Worm (Caenorhabditis elegans) whole organism, L2 larva: ENCODE measurements around the gene F56C9.3.

Experiments
- C34F6.9 ChIP-seq: fragments of 150-350 bp; optimal IDR thresholded peaks from 2 replicates; lab custom pipeline; 2014; ENCODE audit warnings: missing biosample characterization, missing genetic modification characterization
- F13H6.1 ChIP-seq: sonication (generic microtip); optimal IDR thresholded peaks from 2 replicates; lab custom pipeline; 2016; ENCODE audit warnings: missing genetic modification characterization, missing compliant biosample characterization
- R02D3.7 ChIP-seq: fragments of 150-350 bp; optimal IDR thresholded peaks from 2 replicates; lab custom pipeline; 2014; ENCODE audit warnings: missing biosample characterization, missing genetic modification characterization
- Y55F3AM.14 ChIP-seq: fragments of 200-800 bp; sonication (Bioruptor generic); optimal IDR thresholded peaks from 2 replicates; lab custom pipeline; 2018; ENCODE audit warnings: mild to moderate bottlenecking, missing genetic modification characterization, missing compliant biosample characterization
- ZK546.5 ChIP-seq: sonication (generic microtip); optimal IDR thresholded peaks from 2 replicates; lab custom pipeline; 2017; ENCODE audit warnings: missing biosample characterization, missing genetic modification characterization
- alr-1 ChIP-seq: fragments of 150-350 bp; optimal IDR thresholded peaks from 2 replicates; lab custom pipeline; 2014; ENCODE audit warnings: missing biosample characterization, missing genetic modification characterization
- ama-1 ChIP-seq: fragments of 150-350 bp; optimal IDR thresholded peaks from 2 replicates; lab custom pipeline; 2018; ENCODE audit warnings: inconsistent platforms
- ceh-16 ChIP-seq: fragments of 150-350 bp; optimal IDR thresholded peaks from 2 replicates; lab custom pipeline; 2014; ENCODE audit warnings: missing biosample characterization, missing genetic modification characterization
- crh-2 ChIP-seq: sonication (generic microtip); optimal IDR thresholded peaks from 2 replicates; lab custom pipeline; 2017; ENCODE audit warnings: missing biosample characterization, missing genetic modification characterization
- dmd-4 ChIP-seq: sonication (generic microtip); optimal IDR thresholded peaks from 2 replicates; lab custom pipeline; 2017; ENCODE audit warnings: missing biosample characterization, missing genetic modification characterization
- elt-3 ChIP-seq: sonication (generic microtip); optimal IDR thresholded peaks from 2 replicates; lab custom pipeline; 2017; ENCODE audit warnings: missing biosample characterization, missing genetic modification characterization
- fos-1 ChIP-seq: fragments of 150-350 bp; optimal IDR thresholded peaks from 2 replicates; lab custom pipeline; 2014; ENCODE audit warnings: missing biosample characterization, missing genetic modification characterization
- gmeb-1 ChIP-seq: fragments of 150-350 bp; optimal IDR thresholded peaks from 2 replicates; lab custom pipeline; 2014; ENCODE audit warnings: missing biosample characterization, missing genetic modification characterization
- lin-11 ChIP-seq: fragments of 150-350 bp; sonication (generic microtip); optimal IDR thresholded peaks from 2 replicates; lab custom pipeline; 2014; ENCODE audit warnings: missing biosample characterization, missing genetic modification characterization, inconsistent platforms, mixed read lengths
- lin-13 ChIP-seq: fragments of 150-350 bp; optimal IDR thresholded peaks from 2 replicates; lab custom pipeline; 2014; ENCODE audit warnings: missing biosample characterization, missing genetic modification reagents, missing genetic modification characterization
- lin-39 ChIP-seq: fragments of 150-350 bp; optimal IDR thresholded peaks from 2 replicates; lab custom pipeline; 2014; ENCODE audit warnings: missing biosample characterization, missing genetic modification reagents, missing genetic modification characterization
- lsy-2 ChIP-seq, 2 experiments: fragments of 150-350 bp in 1 of 2; sonication (generic microtip) in 1 of 2; optimal IDR thresholded peaks; 2 replicates each; lab custom pipeline; 2014 to 2017; ENCODE audit warnings: missing biosample characterization in 2 of 2, missing genetic modification characterization in 2 of 2
- mab-5 ChIP-seq: fragments of 150-350 bp; optimal IDR thresholded peaks from 2 replicates; lab custom pipeline; 2014; ENCODE audit warnings: missing biosample characterization, missing genetic modification characterization
- mdl-1 ChIP-seq, 2 experiments: fragments of 150-350 bp in 1 of 2; sonication (generic microtip) in 1 of 2; optimal IDR thresholded peaks; 2 replicates each; lab custom pipeline; 2017; ENCODE audit warnings: missing biosample characterization in 2 of 2, missing genetic modification characterization in 2 of 2
- nhr-10 ChIP-seq: sonication (generic microtip); optimal IDR thresholded peaks from 2 replicates; lab custom pipeline; 2017; ENCODE audit warnings: missing biosample characterization, missing genetic modification characterization
- nhr-11 ChIP-seq: fragments of 150-350 bp; optimal IDR thresholded peaks from 2 replicates; lab custom pipeline; 2014; ENCODE audit warnings: missing biosample characterization, missing genetic modification characterization
- nhr-12 ChIP-seq: fragments of 150-350 bp; optimal IDR thresholded peaks from 2 replicates; lab custom pipeline; 2014; ENCODE audit warnings: missing biosample characterization, missing genetic modification characterization
- nhr-129 ChIP-seq: fragments of 150-350 bp; optimal IDR thresholded peaks from 2 replicates; lab custom pipeline; 2014; ENCODE audit warnings: missing biosample characterization, missing genetic modification characterization
- nhr-21 ChIP-seq: fragments of 150-350 bp; optimal IDR thresholded peaks from 2 replicates; lab custom pipeline; 2014; ENCODE audit warnings: missing biosample characterization, missing genetic modification characterization
- nhr-23 ChIP-seq: fragments of 150-350 bp; optimal IDR thresholded peaks from 2 replicates; lab custom pipeline; 2014; ENCODE audit warnings: missing biosample characterization, missing genetic modification reagents, missing genetic modification characterization
- nhr-25 ChIP-seq: fragments of 150-350 bp; sonication (generic microtip); optimal IDR thresholded peaks from 3 replicates; lab custom pipeline; 2014; ENCODE audit warnings: missing biosample characterization, missing genetic modification characterization
- nhr-6 ChIP-seq: fragments of 150-350 bp; optimal IDR thresholded peaks from 2 replicates; lab custom pipeline; 2014; ENCODE audit warnings: missing biosample characterization, missing genetic modification characterization
- nhr-77 ChIP-seq: fragments of 150-350 bp; optimal IDR thresholded peaks from 2 replicates; lab custom pipeline; 2014; ENCODE audit warnings: missing biosample characterization, missing genetic modification characterization
- peb-1 ChIP-seq: fragments of 150-350 bp; optimal IDR thresholded peaks from 2 replicates; lab custom pipeline; 2014; ENCODE audit warnings: missing biosample characterization, missing genetic modification characterization
- sem-4 ChIP-seq: fragments of 150-350 bp; optimal IDR thresholded peaks from 2 replicates; lab custom pipeline; 2014; ENCODE audit warnings: missing biosample characterization, missing genetic modification reagents, missing genetic modification characterization
- skn-1 ChIP-seq: sonication (generic microtip); optimal IDR thresholded peaks from 2 replicates; lab custom pipeline; 2017; ENCODE audit warnings: missing biosample characterization, missing genetic modification characterization
- sma-3 ChIP-seq: sonication (generic microtip); optimal IDR thresholded peaks from 2 replicates; lab custom pipeline; 2016; ENCODE audit warnings: missing genetic modification reagents, missing genetic modification characterization, missing compliant biosample characterization
- sma-9 ChIP-seq, 2 experiments: fragments of 150-350 bp in 1 of 2; sonication (generic microtip) in 1 of 2; optimal IDR thresholded peaks; 2 replicates each; lab custom pipeline; 2014 to 2016; ENCODE audit warnings: missing genetic modification characterization in 2 of 2, mild to moderate bottlenecking in 1 of 2, missing biosample characterization in 1 of 2, missing compliant biosample characterization in 1 of 2, missing genetic modification reagents in 1 of 2, moderate library complexity in 1 of 2
- snpc-4 ChIP-seq: fragments of 150-350 bp; optimal IDR thresholded peaks from 2 replicates; lab custom pipeline; 2014; ENCODE audit warnings: missing biosample characterization, missing genetic modification characterization
- unc-55 ChIP-seq: fragments of 150-350 bp; sonication (generic microtip); optimal IDR thresholded peaks from 3 replicates; lab custom pipeline; 2014; ENCODE audit warnings: missing biosample characterization, missing genetic modification reagents, missing genetic modification characterization
- unc-62 ChIP-seq: fragments of 150-350 bp; optimal IDR thresholded peaks from 2 replicates; lab custom pipeline; 2014; ENCODE audit warnings: missing biosample characterization, missing genetic modification reagents, missing genetic modification characterization
- ztf-1 ChIP-seq: fragments of 200-800 bp; sonication (Bioruptor generic); conservative IDR thresholded peaks from 2 replicates; pipeline ENCODE4 v1.3.6; 2022; ENCODE audit warnings: missing genetic modification characterization, missing compliant biosample characterization
- ztf-4 ChIP-seq: fragments of 150-350 bp; optimal IDR thresholded peaks from 2 replicates; lab custom pipeline; 2014; ENCODE audit warnings: missing biosample characterization, missing genetic modification characterization

F56C9.3 gene

DNA sequence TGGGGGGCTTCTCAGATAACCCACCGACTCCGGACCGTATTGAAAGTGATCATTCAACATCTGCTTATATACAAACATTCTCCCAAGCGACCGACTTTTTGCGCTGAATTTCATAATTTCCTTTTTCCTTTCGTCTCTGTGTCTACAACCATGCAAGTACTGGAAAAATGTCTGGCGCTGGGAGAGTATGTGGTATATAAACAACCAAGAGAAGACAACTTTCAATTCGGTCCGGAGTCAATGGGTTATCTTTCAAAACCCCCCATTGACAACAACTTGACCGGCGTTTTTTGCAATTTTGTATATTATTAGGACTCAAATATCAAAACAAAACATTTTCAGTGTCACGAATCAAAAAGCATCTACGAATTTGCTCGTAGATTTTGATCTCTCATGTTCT, 32.6 kb upstream of the F56C9.3 start:
- TF ChIP-seq lin-39, result no peak
- TF ChIP-seq alr-1 (tag; lab: Kevin White, UChicago), result no peak
- no peak for TF ChIP-seq ZK546.5
- no peak for TF ChIP-seq ceh-16 (tag; lab: Kevin White, UChicago)
- TF ChIP-seq unc-55 (GFP tag; lab: Kevin White, UChicago), result peak; percentile 39
- TF ChIP-seq ama-1 (lab: Kevin White, UChicago), result no peak
- TF ChIP-seq fos-1 (tag; lab: Kevin White, UChicago), result peak; percentile 43
- no peak for TF ChIP-seq mab-5 (tag; lab: Kevin White, UChicago)
- TF ChIP-seq snpc-4 (tag; lab: Kevin White, UChicago), result peak; percentile 99
- peak; percentile 44 for TF ChIP-seq dmd-4 (tag; lab: Kevin White, UChicago)
- TF ChIP-seq nhr-129 (tag; lab: Kevin White, UChicago), result peak; percentile 83
- TF ChIP-seq lsy-2 (tag; optimal IDR thresholded peaks at IDR 0.05; lab: Kevin White, UChicago), result peak; percentile 67 to 69
- peak; percentile 16 for TF ChIP-seq nhr-6 (tag; lab: Kevin White, UChicago)
- TF ChIP-seq sma-3 (GFP tag; lab: Kevin White, UChicago), result peak; percentile 34
- peak; percentile 35 for TF ChIP-seq nhr-21
- TF ChIP-seq lin-11, result peak; percentile 43
- TF ChIP-seq R02D3.7 (tag; lab: Kevin White, UChicago), result no peak
- TF ChIP-seq C34F6.9 (tag; lab: Kevin White, UChicago), result peak; percentile 39
- peak; percentile 75 for TF ChIP-seq sma-9 (GFP tag; optimal IDR thresholded peaks at IDR 0.05; lab: Kevin White, UChicago)
- no peak for TF ChIP-seq sma-9 (tag; optimal IDR thresholded peaks at IDR 0.05; lab: Kevin White, UChicago)
- peak; percentile 35 for TF ChIP-seq nhr-77 (tag; lab: Kevin White, UChicago)
- peak; percentile 88 for TF ChIP-seq gmeb-1 (tag; lab: Kevin White, UChicago)
- no peak for TF ChIP-seq nhr-23 (tag; lab: Kevin White, UChicago)
- peak; percentile 76 for TF ChIP-seq crh-2
- TF ChIP-seq, all 48 proteins: peak for 15

DNA sequence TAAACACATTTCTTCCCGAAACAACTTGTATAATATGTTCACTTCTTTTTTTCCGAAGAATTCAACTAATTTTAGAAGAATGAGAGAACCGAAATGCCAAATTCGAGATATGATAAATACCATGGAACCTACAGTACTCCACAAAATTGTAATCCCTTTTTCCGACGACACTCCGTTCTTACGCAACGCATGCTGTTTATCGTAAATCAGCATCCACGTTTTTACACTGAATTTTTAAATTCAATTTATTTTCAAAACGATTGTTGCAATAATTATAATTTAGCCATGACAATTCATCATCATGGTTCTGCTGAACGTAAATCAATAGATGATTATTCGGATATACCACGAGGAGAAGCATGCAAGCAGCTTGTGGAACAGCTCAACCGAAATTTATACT, 29.9 kb upstream of the F56C9.3 start, which contains the start of gene B0361.3:
B0361.3 (plus strand) TSS at position 284 of the 400 bp plus-strand sequence.
- TF ChIP-seq gmeb-1 (tag; lab: Kevin White, UChicago) (no peak), unc-55 (GFP tag; lab: Kevin White, UChicago) (peak; percentile 4), lsy-2 (tag; optimal IDR thresholded peaks at IDR 0.05; lab: Kevin White, UChicago) (peak in 1 of 2 experiments; percentile 68), crh-2 (peak; percentile 51)

DNA sequence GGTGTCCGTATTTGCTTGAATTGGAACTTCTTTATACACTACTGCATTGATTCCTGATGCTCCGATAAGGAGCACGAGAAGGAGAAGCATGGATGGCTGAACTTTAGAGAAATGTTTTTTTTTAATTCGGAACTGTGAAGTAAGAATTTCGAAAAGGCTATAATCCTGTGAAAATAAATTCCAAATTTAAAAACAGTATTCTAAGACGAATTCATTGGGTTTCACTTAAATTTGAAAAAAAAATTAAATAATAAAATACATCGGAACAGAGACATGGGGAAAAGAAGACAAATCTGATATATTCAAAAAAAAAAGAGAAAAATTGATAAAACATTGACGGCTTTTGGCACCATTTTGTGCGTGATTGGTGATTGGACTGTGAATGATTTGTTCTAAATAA, 25.3 kb upstream of the F56C9.3 start, which contains the start of gene pho-5:
pho-5 (minus strand) TSS at position 101 of the 400 bp plus-strand sequence.
- TF ChIP-seq unc-62 (GFP tag; lab: Kevin White, UChicago), result no peak
- no peak for TF ChIP-seq Y55F3AM.14 (GFP tag; lab: Kevin White, UChicago)
- no peak for TF ChIP-seq lsy-2 (tag; optimal IDR thresholded peaks at IDR 0.05; lab: Kevin White, UChicago)
- TF ChIP-seq, all 48 proteins: peak for 0

DNA sequence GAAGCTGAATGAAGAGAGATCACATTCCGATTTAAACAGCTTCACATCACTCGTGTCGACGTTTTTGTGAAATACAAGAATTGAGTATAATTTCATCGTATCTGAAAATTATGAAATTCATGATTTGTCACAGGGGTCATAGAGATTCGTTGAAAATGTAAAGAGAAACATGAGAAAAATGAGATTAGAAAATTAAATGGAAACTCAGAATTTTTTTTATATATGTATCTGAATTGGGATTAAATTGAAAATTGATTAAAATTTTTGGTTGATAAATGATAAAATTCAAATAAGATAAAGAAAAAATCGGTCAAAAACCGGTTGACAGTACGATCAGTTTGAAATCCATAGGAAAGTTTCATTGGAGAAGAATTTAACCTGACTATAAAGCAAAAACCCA, 23.6 kb upstream of the F56C9.3 start, which contains the start of gene ykt-6:
ykt-6 (minus strand) TSS at position 101 of the 400 bp plus-strand sequence.
- TF ChIP-seq peb-1 (tag; lab: Kevin White, UChicago) (no peak), skn-1 (tag; lab: Kevin White, UChicago) (no peak), mdl-1 (tag; optimal IDR thresholded peaks at IDR 0.05; lab: Kevin White, UChicago) (no peak), nhr-129 (tag; lab: Kevin White, UChicago) (no peak), sem-4 (no peak), snpc-4 (tag; lab: Kevin White, UChicago) (no peak), ama-1 (lab: Kevin White, UChicago) (no peak), ztf-1 (GFP tag; lab: Robert Waterston, UW) (no peak), lin-13 (GFP tag; lab: Kevin White, UChicago) (no peak), nhr-11 (tag; lab: Kevin White, UChicago) (no peak), R02D3.7 (tag; lab: Kevin White, UChicago) (no peak), nhr-25 (tag; lab: Kevin White, UChicago) (no peak), nhr-12 (no peak), unc-55 (GFP tag; lab: Kevin White, UChicago) (no peak), ztf-4 (tag; lab: Kevin White, UChicago) (no peak), F13H6.1 (no peak), elt-3 (tag; lab: Kevin White, UChicago) (no peak), alr-1 (tag; lab: Kevin White, UChicago) (no peak), nhr-10 (no peak), nhr-23 (tag; lab: Kevin White, UChicago) (no peak)
